Worm (Caenorhabditis elegans) whole organism, midembryonic: ENCODE measurements around the gene fbxa-15.

Experiments used
- cog-1 ChIP-seq: sonication (generic microtip); optimal IDR thresholded peaks from 2 replicates; lab custom pipeline; 2016; ENCODE audit warnings: missing genetic modification characterization, missing compliant biosample characterization
- flt-1 ChIP-seq: fragments of 200-800 bp; sonication (Bioruptor generic); IDR thresholded peaks from 2 replicates; pipeline ENCODE4 v1.3.6; 2022; ENCODE audit warnings: missing genetic modification characterization, missing compliant biosample characterization
- klf-2 ChIP-seq: fragments of 200-800 bp; sonication (Bioruptor generic); conservative IDR thresholded peaks from 2 replicates; pipeline ENCODE4 v1.3.6; 2022; ENCODE audit warnings: missing genetic modification reagents, missing genetic modification characterization, missing compliant biosample characterization
- med-1 ChIP-seq: sonication (generic microtip); optimal IDR thresholded peaks from 2 replicates; lab custom pipeline; 2017; ENCODE audit warnings: missing genetic modification characterization, mild to moderate bottlenecking, missing compliant biosample characterization, antibody characterized with exemption, missing genetic modification reagents; ENCODE audit not compliant: insufficient read depth
- ref-1 ChIP-seq: fragments of 200-800 bp; sonication (Bioruptor generic); conservative IDR thresholded peaks from 2 replicates; pipeline ENCODE4 v1.3.6; 2022; ENCODE audit warnings: missing genetic modification reagents, missing genetic modification characterization, missing compliant biosample characterization
- tab-1 ChIP-seq: fragments of 200-800 bp; sonication (Bioruptor generic); IDR thresholded peaks from 2 replicates; pipeline ENCODE4 v1.3.6; 2022; ENCODE audit warnings: missing genetic modification characterization, missing compliant biosample characterization
- ztf-23 ChIP-seq: fragments of 200-800 bp; sonication (Bioruptor generic); IDR thresholded peaks from 2 replicates; pipeline ENCODE4 v1.3.6; 2022; ENCODE audit warnings: missing genetic modification reagents, missing genetic modification characterization, missing compliant biosample characterization
- ztf-29 ChIP-seq: fragments of 200-800 bp; sonication (Bioruptor generic); IDR thresholded peaks from 2 replicates; pipeline ENCODE4 v1.3.6; 2022; ENCODE audit warnings: missing genetic modification reagents, missing genetic modification characterization, missing compliant biosample characterization

DNA sequence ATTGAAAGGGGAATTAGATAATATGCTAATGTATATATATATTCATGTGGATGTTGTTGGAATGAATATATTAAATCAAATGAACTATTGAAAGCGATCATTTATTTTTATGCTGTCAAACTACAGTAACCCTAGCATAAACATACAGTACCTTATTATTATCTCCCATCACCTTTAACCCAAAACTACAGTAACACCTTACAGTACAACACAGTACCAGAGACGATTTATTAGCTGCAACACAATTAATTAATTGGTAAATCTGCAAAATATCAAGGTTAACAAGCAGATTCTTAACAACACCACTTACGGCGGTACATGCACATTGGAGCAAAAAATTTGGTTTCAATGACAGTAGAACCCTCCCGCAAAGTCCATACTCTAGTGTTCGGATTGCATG is 33.9 kb upstream of the fbxa-15 start, which contains the start of gene Y82E9BL.1:
- no peak for TF ChIP-seq ztf-23
- no peak for TF ChIP-seq ztf-29 (GFP tag; lab: Robert Waterston, UW)
- no peak for TF ChIP-seq cog-1 (tag; lab: Kevin White, UChicago)
- TF ChIP-seq ref-1, result no peak
- TF ChIP-seq klf-2 (GFP tag; lab: Robert Waterston, UW), result no peak
- no peak for TF ChIP-seq flt-1 (GFP tag; lab: Robert Waterston, UW)
- no peak for TF ChIP-seq tab-1
- TF ChIP-seq med-1 (GFP tag; lab: Kevin White, UChicago), result no peak
